Fruit fly (Drosophila melanogaster) whole organism: ENCODE results near the gene CG5078.

Source experiments
- Dll ChIP-seq: fragments of >200 bp; optimal IDR thresholded peaks from 2 replicates; lab custom pipeline; 2017
- EcR ChIP-seq, 2 experiments: fragments of >200 bp; optimal IDR thresholded peaks; 2 replicates each; lab custom pipeline; 2017; ENCODE audit warnings: missing biosample characterization in 2 of 2, missing genetic modification characterization in 2 of 2, missing genetic modification reagents in 2 of 2
- pan ChIP-seq: fragments of >200 bp; optimal IDR thresholded peaks from 2 replicates; lab custom pipeline; 2017
- psq ChIP-seq: fragments of >200 bp; optimal IDR thresholded peaks from 2 replicates; lab custom pipeline; 2017
- usp ChIP-seq: fragments of >200 bp; optimal IDR thresholded peaks from 2 replicates; lab custom pipeline; 2017; ENCODE audit warnings: missing biosample characterization, missing genetic modification characterization, mixed read lengths

dm6 chr3L:20524409-20525010 lies 18.7 kb downstream of the CG5078 start:
- TF ChIP-seq psq (no peak), Dll (lab: Kevin White, UChicago) (no peak), pan (lab: Kevin White, UChicago) (no peak), usp (no peak), EcR (GFP tag; optimal IDR thresholded peaks at IDR 0.05; lab: Kevin White, UChicago) (no peak)
